Worm (Caenorhabditis elegans) whole organism, young adult: ENCODE results near the gene R13H4.6.

Experiments used
- hrde-1 ChIP-seq: sonication (generic microtip); optimal IDR thresholded peaks from 2 replicates; lab custom pipeline; 2016; ENCODE audit warnings: missing genetic modification characterization, mild to moderate bottlenecking, missing compliant biosample characterization, moderate library complexity, missing genotype, missing genetic modification reagents, borderline replicate concordance
- lir-1 ChIP-seq: fragments of 200-800 bp; sonication (Bioruptor generic); conservative IDR thresholded peaks from 2 replicates; pipeline ENCODE4 v1.3.6; 2022; ENCODE audit warnings: missing genetic modification reagents, missing genetic modification characterization, missing compliant biosample characterization
- nfya-2 ChIP-seq: fragments of 200-800 bp; sonication (Bioruptor generic); IDR thresholded peaks from 2 replicates; pipeline ENCODE4 v1.3.6; 2022; ENCODE audit warnings: missing genetic modification reagents, missing genetic modification characterization, missing compliant biosample characterization
- rcor-1 ChIP-seq: fragments of 200-800 bp; sonication (Bioruptor generic); IDR thresholded peaks from 2 replicates; pipeline ENCODE4 v1.3.6; 2022; ENCODE audit warnings: missing genetic modification reagents, missing genetic modification characterization, missing compliant biosample characterization
- somi-1 ChIP-seq: fragments of 200-800 bp; sonication (Bioruptor generic); optimal IDR thresholded peaks from 2 replicates; lab custom pipeline; 2018; ENCODE audit warnings: mild to moderate bottlenecking, missing genetic modification characterization, missing compliant biosample characterization
- unc-62 ChIP-seq: fragments of 150-350 bp; optimal IDR thresholded peaks from 2 replicates; lab custom pipeline; 2014; ENCODE audit warnings: missing biosample characterization, missing genetic modification reagents, missing genetic modification characterization
- ztf-22 ChIP-seq: fragments of 200-800 bp; sonication (Bioruptor generic); optimal IDR thresholded peaks from 2 replicates; lab custom pipeline; 2018; ENCODE audit warnings: mild to moderate bottlenecking, missing genetic modification characterization, moderate library complexity, missing compliant biosample characterization

DNA sequence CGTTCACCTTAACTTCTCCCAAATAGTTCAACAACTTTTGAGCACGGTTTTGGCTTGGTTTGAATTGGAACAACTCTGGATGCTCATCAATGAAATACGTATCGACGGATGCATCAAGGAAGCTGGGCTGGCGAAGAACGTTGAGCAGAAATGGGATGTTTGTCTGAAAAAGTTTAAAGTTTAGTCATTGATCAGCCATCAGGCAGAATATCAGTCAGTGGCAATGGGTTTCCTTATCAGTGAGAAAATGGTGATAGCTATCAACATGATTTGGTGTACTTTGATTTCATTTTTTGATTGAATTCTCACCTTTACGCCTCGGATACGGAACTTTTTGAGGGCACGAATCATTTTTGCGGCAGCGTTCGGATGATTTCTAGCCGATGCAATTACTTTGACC lies 42.4 kb upstream of the R13H4.6 start:
- TF ChIP-seq lir-1 (GFP tag; lab: Robert Waterston, UW) (no peak), hrde-1 (tag; lab: Kevin White, UChicago) (no peak), ztf-22 (GFP tag; lab: Kevin White, UChicago) (no peak), nfya-2 (GFP tag; lab: Robert Waterston, UW) (no peak), unc-62 (no peak), rcor-1 (no peak), somi-1 (GFP tag; lab: Kevin White, UChicago) (no peak)
